Fruit fly (Drosophila melanogaster) whole organism, embryonic: ENCODE data around the gene nmo.

ENCODE experiments used
- CG15514 ChIP-seq: fragments of 200-800 bp; sonication (Bioruptor generic); optimal IDR thresholded peaks from 3 replicates; lab custom pipeline; 2017; ENCODE audit warnings: missing biosample characterization, missing genetic modification characterization, mild to moderate bottlenecking, moderate library complexity, missing genetic modification reagents
- Drgx ChIP-seq: fragments of 200-800 bp; sonication (Bioruptor generic); IDR thresholded peaks from 2 replicates; pipeline ENCODE4 v1.3.6; 2022; ENCODE audit warnings: missing biosample characterization, missing genetic modification characterization
- Hand ChIP-seq: fragments of 200-800 bp; sonication (Bioruptor generic); optimal IDR thresholded peaks from 2 replicates; lab custom pipeline; 2017; ENCODE audit warnings: mild to moderate bottlenecking, missing biosample characterization, missing genetic modification reagents, missing genetic modification characterization

DNA sequence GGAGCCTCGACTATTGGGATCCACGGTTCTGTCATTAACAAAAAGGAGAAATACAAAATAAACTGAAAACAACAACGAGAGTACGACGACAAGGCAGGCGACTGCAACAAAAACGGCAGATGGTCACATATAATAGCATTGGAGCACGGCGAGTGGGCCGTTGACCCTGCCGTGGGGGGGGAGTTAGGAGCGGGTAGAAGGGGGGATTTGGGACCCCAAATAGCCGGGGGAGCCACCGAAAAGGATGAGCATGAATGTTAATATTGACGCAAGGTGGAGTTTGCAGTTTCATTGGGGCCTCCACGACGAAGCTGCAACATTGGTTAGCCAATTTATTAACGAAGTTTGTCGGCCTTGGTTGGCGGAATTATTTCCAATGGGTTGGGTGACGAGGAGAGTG, 14.0 kb downstream of the nmo start:
- TF ChIP-seq CG15514 (GFP tag; lab: Kevin White, UChicago) = no peak
- TF ChIP-seq Hand (GFP tag; lab: Kevin White, UChicago) = no peak
- no peak for TF ChIP-seq Drgx (GFP tag; lab: Robert Waterston, UW)
